Worm (Caenorhabditis elegans) whole organism, late embryonic: ENCODE results near the gene asp-18.

Experiments used
- fkh-10 ChIP-seq: fragments of 150-350 bp; optimal IDR thresholded peaks from 2 replicates; lab custom pipeline; 2014; ENCODE audit warnings: missing biosample characterization, missing genetic modification reagents, missing genetic modification characterization
- nhr-11 ChIP-seq: fragments of 150-350 bp; optimal IDR thresholded peaks from 2 replicates; lab custom pipeline; 2014; ENCODE audit warnings: missing biosample characterization, missing genetic modification characterization
- sox-2 ChIP-seq: fragments of 200-800 bp; sonication (Bioruptor generic); IDR thresholded peaks from 2 replicates; pipeline ENCODE4 v1.3.6; 2022; ENCODE audit warnings: missing genetic modification reagents, missing genetic modification characterization, missing compliant biosample characterization
- tbx-2 ChIP-seq: sonication (generic microtip); optimal IDR thresholded peaks from 2 replicates; lab custom pipeline; 2016; ENCODE audit warnings: missing genetic modification characterization, missing compliant biosample characterization

DNA sequence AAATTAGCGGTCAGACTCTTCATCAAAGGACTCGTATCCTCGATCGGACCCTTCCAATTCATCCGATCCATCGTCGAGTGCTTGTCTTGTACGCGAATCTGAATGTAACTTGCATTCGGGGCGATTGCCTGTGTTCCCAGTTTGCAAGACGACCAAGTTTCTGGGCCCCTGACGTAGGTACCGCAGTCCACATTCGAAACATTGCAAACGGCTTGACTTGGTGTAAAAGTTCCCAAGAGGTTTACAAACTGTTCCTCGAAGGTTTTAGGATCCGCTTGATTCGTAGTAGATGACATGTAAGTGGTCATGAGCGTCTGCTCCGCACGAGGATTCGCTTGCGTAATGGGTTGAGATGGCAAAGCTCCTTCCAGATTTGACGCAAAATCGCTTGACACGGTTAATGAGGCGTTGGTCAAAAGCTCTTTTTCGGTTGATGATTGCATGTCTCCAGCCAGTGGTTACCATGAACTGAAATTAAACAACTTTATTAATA is 44.8 kb upstream of the asp-18 start, which contains the start of gene Y17D7B.4:
- no peak for TF ChIP-seq tbx-2 (tag; lab: Kevin White, UChicago)
- TF ChIP-seq nhr-11, result no peak
- TF ChIP-seq sox-2 (GFP tag; lab: Robert Waterston, UW), result no peak
- TF ChIP-seq fkh-10, result no peak
